Fruit fly (Drosophila melanogaster): ENCODE results near the gene Fum3.

Fum3 gene

dm6 chr3L:11485956-11486609, 20.4 kb upstream of the Fum3 start (continued):
- TF ChIP-seq CG3032 (tag; optimal IDR thresholded peaks at IDR 0.05) (no peak), cyc (GFP tag; optimal IDR thresholded peaks at IDR 0.05) (no peak), CG4318 (GFP tag; optimal IDR thresholded peaks at IDR 0.05) (peak; percentile 9), topi (GFP tag; optimal IDR thresholded peaks at IDR 0.05) (peak; percentile 9), CG6276 (GFP tag; optimal IDR thresholded peaks at IDR 0.05) (no peak), dac (GFP tag; optimal IDR thresholded peaks at IDR 0.05) (no peak), CG8632 (GFP tag; optimal IDR thresholded peaks at IDR 0.05) (peak; percentile 22), CG7368 (GFP tag; optimal IDR thresholded peaks at IDR 0.05) (no peak), Hr4 (GFP tag; optimal IDR thresholded peaks at IDR 0.05) (peak; percentile 39), net (GFP tag; optimal IDR thresholded peaks at IDR 0.05) (no peak), CG6792 (GFP tag; optimal IDR thresholded peaks at IDR 0.05) (peak; percentile 10), ss (GFP tag; optimal IDR thresholded peaks at IDR 0.05) (no peak), Eip93F (GFP tag; optimal IDR thresholded peaks at IDR 0.05) (no peak), Met (GFP tag; optimal IDR thresholded peaks at IDR 0.05) (peak; percentile 47)

- TF ChIP-seq CG10631 (GFP tag; optimal IDR thresholded peaks at IDR 0.05) (no peak), CG6276 (GFP tag; optimal IDR thresholded peaks at IDR 0.05) (no peak), CG11762 (GFP tag; optimal IDR thresholded peaks at IDR 0.05; ENCODE audit: insufficient read depth) (no peak), pdm3 (GFP tag; optimal IDR thresholded peaks at IDR 0.05) (no peak), esn (GFP tag; optimal IDR thresholded peaks at IDR 0.05) (no peak), OdsH (GFP tag; optimal IDR thresholded peaks at IDR 0.05) (no peak), svp (GFP tag) (no peak), Hr39 (GFP tag; optimal IDR thresholded peaks at IDR 0.05) (no peak), CG34406 (GFP tag; optimal IDR thresholded peaks at IDR 0.05) (no peak), vri (GFP tag; optimal IDR thresholded peaks at IDR 0.05) (no peak), Sox15 (GFP tag; optimal IDR thresholded peaks at IDR 0.05) (no peak), Ets96B (tag; optimal IDR thresholded peaks at IDR 0.05) (peak; percentile 3), spab (GFP tag; optimal IDR thresholded peaks at IDR 0.05) (no peak), cyc (GFP tag; optimal IDR thresholded peaks at IDR 0.05) (no peak), dac (GFP tag; optimal IDR thresholded peaks at IDR 0.05) (no peak), Hr38 (GFP tag; optimal IDR thresholded peaks at IDR 0.05) (no peak), CG31627 (GFP tag; optimal IDR thresholded peaks at IDR 0.05) (no peak), Gug (GFP tag; IDR thresholded peaks at IDR 0.05) (no peak), CG11902 (GFP tag; optimal IDR thresholded peaks at IDR 0.05) (no peak), acj6 (GFP tag; optimal IDR thresholded peaks at IDR 0.05) (no peak), CG9139 (GFP tag; optimal IDR thresholded peaks at IDR 0.05) (no peak), Hr4 (GFP tag; optimal IDR thresholded peaks at IDR 0.05) (no peak), Eip75B (GFP tag; optimal IDR thresholded peaks at IDR 0.05) (no peak), Met (GFP tag; optimal IDR thresholded peaks at IDR 0.05) (no peak), CG8632 (GFP tag; optimal IDR thresholded peaks at IDR 0.05) (no peak), fd85E (GFP tag; optimal IDR thresholded peaks at IDR 0.05) (no peak), CG3919 (GFP tag; optimal IDR thresholded peaks at IDR 0.05) (peak; percentile 25), CG6808 (GFP tag; optimal IDR thresholded peaks at IDR 0.05) (no peak), net (GFP tag; optimal IDR thresholded peaks at IDR 0.05) (no peak), CG32006 (GFP tag; optimal IDR thresholded peaks at IDR 0.05) (peak; percentile 19), CG1621 (tag; optimal IDR thresholded peaks at IDR 0.05) (no peak), CG11294 (GFP tag; IDR thresholded peaks at IDR 0.05) (no peak), Sox14 (GFP tag; optimal IDR thresholded peaks at IDR 0.05) (no peak), Eip78C (GFP tag) (peak; percentile 81), CG6163 (GFP tag; IDR thresholded peaks at IDR 0.05) (no peak), Ets21C (GFP tag; optimal IDR thresholded peaks at IDR 0.05) (no peak), ss (GFP tag; optimal IDR thresholded peaks at IDR 0.05) (no peak), CG7368 (GFP tag; optimal IDR thresholded peaks at IDR 0.05) (no peak), CG16779 (tag; optimal IDR thresholded peaks at IDR 0.05) (no peak), CG3032 (tag; optimal IDR thresholded peaks at IDR 0.05) (no peak), Eip93F (GFP tag; optimal IDR thresholded peaks at IDR 0.05) (no peak), CG15336 (GFP tag; IDR thresholded peaks at IDR 0.05) (no peak), eg (GFP tag; IDR thresholded peaks at IDR 0.05) (0 out of 3 replicates have a peak, but pooled peaks have one; percentile 12), CG4318 (GFP tag; optimal IDR thresholded peaks at IDR 0.05) (no peak), CG8319 (GFP tag; optimal IDR thresholded peaks at IDR 0.05) (no peak), CG8119 (GFP tag; IDR thresholded peaks at IDR 0.05) (0 out of 3 replicates have a peak, but pooled peaks have one; percentile 20), achi (GFP tag; optimal IDR thresholded peaks at IDR 0.05) (peak; percentile 6)
These were observed 18.8 kb upstream of the Fum3 start for dm6 chr3L:11484483-11484882.
